Fruit fly (Drosophila melanogaster): ENCODE data around the gene Cby.

Cby gene

dm6 chr3R:21867819-21868218 is at the start of gene Cby, which contains the start of gene CG6569:
Cby (plus strand) TSS chr3R:21868003.
CG6569 (minus strand) TSS chr3R:21867919.
- TF ChIP-seq CG17801 (GFP tag; optimal IDR thresholded peaks at IDR 0.05; ENCODE audit: partially characterized antibody), result no peak

DNA sequence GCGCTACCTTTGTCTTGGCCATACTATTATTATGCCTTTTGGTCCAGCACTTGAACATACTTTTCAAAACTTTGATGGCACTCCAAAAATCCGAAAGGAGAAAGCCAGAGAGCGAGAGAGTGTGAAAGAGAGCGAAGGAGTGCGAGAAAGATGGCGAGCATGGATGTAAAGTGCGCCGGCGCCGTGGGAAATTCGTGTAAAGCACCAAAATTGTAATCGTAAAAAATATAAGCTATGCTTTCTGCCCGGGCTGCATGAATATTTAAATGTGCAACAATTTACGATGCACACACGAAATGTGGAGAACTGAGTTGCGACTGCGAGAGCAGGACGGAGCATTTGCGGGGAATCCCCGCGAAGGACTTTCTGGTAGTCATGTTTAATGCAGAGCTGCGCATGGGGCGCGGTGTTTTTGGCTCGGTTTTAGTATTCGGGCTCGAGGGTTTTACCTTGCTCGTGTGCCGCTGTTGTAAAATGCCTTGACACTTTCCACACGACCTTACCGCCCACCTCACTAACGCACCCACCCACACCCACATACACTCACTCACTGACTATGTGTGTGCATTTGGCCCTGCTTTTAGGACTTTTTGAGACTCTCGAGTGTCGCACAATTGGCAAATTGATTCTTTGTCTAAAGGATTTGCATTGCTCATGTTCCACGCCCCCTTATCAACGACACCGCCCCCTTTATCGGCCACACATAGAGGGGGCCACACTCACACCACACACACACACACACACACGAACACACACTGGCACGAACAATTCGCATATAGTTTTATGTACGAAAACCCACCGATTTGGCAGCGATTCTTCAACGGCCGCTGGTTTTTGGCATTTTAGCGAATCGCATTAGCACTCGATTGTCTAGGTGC is 45.9 kb upstream of the Cby start:
- TF ChIP-seq CG17801 (GFP tag; optimal IDR thresholded peaks at IDR 0.05; ENCODE audit: partially characterized antibody), result peak; percentile 18

DNA sequence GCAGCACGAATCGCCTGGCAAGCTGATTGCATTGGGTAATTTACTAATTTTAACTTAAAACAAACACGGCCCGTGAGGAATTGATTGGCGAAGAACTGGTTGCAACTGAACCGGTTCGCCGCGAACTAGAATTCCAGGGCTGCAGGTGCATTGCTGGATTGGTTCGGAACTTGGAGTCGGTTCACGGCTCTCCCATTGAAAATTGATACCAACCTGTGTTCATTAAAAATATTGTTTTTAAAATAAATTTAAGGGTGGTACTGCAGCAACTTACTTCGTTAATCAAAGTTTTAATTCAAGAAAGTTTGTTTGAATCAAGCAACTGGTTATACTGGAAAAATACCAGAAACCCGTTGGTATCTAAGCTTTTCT is 45.3 kb upstream of the Cby start, which contains the start of gene CASK:
Gene CASK, minus strand, starts transcription at position 113 of the 372 bp plus-strand sequence.
- TF ChIP-seq CG17801 (GFP tag; optimal IDR thresholded peaks at IDR 0.05; ENCODE audit: partially characterized antibody), result no peak

- TF ChIP-seq CG17801 (GFP tag; optimal IDR thresholded peaks at IDR 0.05; ENCODE audit: partially characterized antibody), result no peak
Observed at dm6 chr3R:21823076-21823475, 44.7 kb upstream of the Cby start.

dm6 chr3R:21823699-21824406 is 44.0 kb upstream of the Cby start:
- peak; percentile 72 for TF ChIP-seq CG17801 (GFP tag; optimal IDR thresholded peaks at IDR 0.05; ENCODE audit: partially characterized antibody)

dm6 chr3R:21824407-21825006 is 43.3 kb upstream of the Cby start:
- no peak for TF ChIP-seq CG17801 (GFP tag; optimal IDR thresholded peaks at IDR 0.05; ENCODE audit: partially characterized antibody)

DNA sequence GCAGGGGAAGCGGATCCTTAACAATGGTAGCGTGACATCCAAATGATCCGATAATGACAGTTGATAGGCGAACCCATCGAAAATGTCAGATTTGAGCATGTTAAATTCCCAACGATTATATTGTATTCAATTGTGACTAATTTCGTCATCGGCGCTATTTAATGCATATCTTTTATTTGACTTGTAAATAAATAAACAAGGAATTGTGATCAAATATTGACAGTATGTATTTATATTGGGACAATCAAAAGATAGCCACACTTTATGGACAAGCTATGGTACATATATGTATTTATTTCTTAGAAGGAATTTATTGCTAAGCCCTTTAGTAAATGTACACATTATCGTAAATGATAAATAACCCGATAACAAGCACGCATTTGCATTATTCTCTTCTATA is 42.7 kb upstream of the Cby start:
- TF ChIP-seq CG17801 (GFP tag; optimal IDR thresholded peaks at IDR 0.05; ENCODE audit: partially characterized antibody), result no peak

- TF ChIP-seq CG17801 (GFP tag; optimal IDR thresholded peaks at IDR 0.05; ENCODE audit: partially characterized antibody), result no peak
Observed at dm6 chr3R:21825775-21826558, 41.8 kb upstream of the Cby start.

DNA sequence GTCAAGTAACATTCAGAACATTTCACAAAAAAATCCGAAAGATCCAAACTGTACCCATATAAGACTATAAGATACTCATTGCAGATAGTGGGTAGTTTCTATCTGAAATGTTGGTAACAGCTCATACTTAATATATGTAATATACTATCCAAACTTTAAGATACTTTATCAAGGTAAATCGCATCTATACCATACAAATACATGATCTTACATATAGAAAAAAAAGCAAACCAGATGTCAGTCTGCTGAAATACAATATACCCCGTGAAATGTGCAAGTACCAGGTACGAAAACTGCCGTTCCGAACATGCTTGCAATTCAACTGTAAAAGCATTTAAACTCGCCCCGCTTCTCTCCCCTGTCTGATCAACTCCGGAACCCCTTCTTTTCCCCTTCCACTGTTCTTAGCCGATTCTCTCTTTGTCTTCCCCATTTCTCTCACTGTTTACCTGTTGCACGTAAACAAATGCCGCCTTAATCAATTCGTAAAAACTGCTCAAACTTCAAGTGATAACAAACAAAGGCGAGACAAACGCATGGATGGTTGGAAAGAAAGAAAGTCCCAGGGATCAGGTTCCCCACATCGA is 40.3 kb upstream of the Cby start:
- TF ChIP-seq CG17801 (GFP tag; optimal IDR thresholded peaks at IDR 0.05; ENCODE audit: partially characterized antibody), result no peak

dm6 chr3R:21828040-21828526 is 39.7 kb upstream of the Cby start:
- no peak for TF ChIP-seq CG17801 (GFP tag; optimal IDR thresholded peaks at IDR 0.05; ENCODE audit: partially characterized antibody)

DNA sequence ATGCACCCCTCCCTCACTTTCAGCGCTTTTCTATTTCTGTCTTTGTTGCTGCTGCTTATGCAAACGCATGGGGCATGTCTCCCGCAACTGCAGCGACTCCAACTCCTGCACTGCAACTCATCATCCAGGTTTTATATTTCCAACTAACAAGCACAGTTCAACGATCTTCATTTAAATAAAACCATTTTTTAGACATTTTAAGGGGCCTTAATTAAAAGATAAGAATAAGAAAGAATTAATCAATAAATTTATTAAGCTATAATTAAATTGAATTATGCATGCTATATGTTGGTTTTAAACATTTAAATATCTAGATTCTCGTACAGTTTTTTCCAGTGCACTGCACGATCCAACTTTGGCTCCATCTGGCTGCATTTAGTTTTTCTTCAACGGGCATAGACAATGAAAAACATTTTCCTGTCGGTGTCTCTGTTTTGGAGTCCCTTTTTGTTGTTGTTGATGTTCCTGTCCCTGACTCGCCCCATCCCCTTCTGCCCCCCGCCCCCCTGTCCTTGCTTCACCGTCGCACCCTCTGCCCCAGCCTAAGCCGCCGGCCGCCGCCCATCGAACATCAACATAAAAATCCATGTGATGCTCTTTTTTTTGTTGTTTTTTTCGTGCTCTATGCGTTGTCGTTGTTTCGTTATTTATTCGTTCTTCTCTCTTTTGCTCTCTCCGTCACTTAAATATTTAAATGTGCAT is 38.9 kb upstream of the Cby start:
- TF ChIP-seq CG17801 (GFP tag; optimal IDR thresholded peaks at IDR 0.05; ENCODE audit: partially characterized antibody), result no peak

- no peak for TF ChIP-seq CG17801 (GFP tag; optimal IDR thresholded peaks at IDR 0.05; ENCODE audit: partially characterized antibody)
Observed at dm6 chr3R:21829487-21829957, 38.3 kb upstream of the Cby start.

dm6 chr3R:21830303-21830707 is 37.5 kb upstream of the Cby start:
- no peak for TF ChIP-seq CG17801 (GFP tag; optimal IDR thresholded peaks at IDR 0.05; ENCODE audit: partially characterized antibody)

DNA sequence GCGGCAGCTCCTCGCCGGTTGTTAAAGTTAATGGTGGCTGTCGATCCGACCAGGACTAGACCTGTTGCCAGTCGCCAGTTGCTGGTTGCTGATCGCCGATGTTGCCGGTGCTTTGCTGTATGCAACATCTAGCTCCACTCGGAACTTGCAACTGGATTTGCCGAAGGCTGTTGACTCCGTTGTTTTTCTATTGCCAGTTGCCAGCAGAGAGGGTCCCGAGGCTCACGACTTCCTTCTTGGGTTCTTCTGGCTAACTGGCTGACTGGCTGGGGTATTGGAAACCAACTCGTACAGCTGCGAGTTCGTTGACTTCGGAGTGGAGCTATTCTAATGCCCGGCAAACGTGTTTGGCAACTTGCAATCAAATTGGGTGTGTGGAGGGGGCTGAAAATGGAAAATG is 36.8 kb upstream of the Cby start:
- TF ChIP-seq CG17801 (GFP tag; optimal IDR thresholded peaks at IDR 0.05; ENCODE audit: partially characterized antibody), result no peak
